Worm (Caenorhabditis elegans) whole organism, early embryonic: ENCODE measurements around the gene F56F10.1.

Experiments used
- flt-1 ChIP-seq: fragments of 200-800 bp; sonication (Bioruptor generic); IDR thresholded peaks from 2 replicates; pipeline ENCODE4 v1.3.6; 2022; ENCODE audit warnings: missing genetic modification characterization, missing compliant biosample characterization
- tbx-11 ChIP-seq: fragments of 200-800 bp; sonication (Bioruptor generic); IDR thresholded peaks from 2 replicates; pipeline ENCODE4 v1.3.6; 2022; ENCODE audit warnings: missing genetic modification characterization, missing compliant biosample characterization

DNA sequence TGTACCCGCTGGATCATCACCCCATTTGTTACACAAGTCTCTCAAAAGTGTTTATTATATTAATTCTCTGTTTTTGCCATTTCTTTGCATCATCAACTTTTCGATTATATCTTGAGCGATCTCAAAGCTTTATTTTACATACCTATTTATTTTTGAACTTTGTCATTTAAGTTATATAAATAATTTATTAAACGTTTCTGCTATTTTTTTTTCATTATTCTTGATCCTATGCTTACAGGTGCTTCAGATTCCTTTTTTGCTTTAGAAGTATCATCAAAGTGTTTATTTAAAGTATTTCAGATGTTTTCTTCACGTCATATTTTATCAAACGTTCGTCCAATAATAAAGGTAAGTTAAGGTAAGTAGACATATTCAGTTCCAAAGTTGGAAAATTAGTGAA lies 45.7 kb downstream of the F56F10.1 start, which contains the start of gene F35H12.5:
- TF ChIP-seq tbx-11 (GFP tag; lab: Robert Waterston, UW) (no peak), flt-1 (GFP tag; lab: Robert Waterston, UW) (no peak)
